Fruit fly (Drosophila melanogaster) whole organism, embryonic: Measurements from ENCODE around the gene CG14269.
A peak's percentile ranks its signal among the peaks of the same experiment; 100 is the strongest.

Source experiments
- CG10321 ChIP-seq: fragments of 200-800 bp; sonication (Bioruptor generic); IDR thresholded peaks from 2 replicates; pipeline ENCODE4 v1.3.6; 2022; ENCODE audit warnings: missing biosample characterization, missing genetic modification characterization
- CG10979 ChIP-seq: fragments of 200-800 bp; sonication (Bioruptor generic); optimal IDR thresholded peaks from 2 replicates; lab custom pipeline; 2018; ENCODE audit warnings: missing biosample characterization, mild to moderate bottlenecking, missing genetic modification characterization, moderate library complexity
- CG11085 ChIP-seq: fragments of 200-800 bp; sonication (Bioruptor generic); IDR thresholded peaks from 2 replicates; pipeline ENCODE4 v1.3.6; 2022; ENCODE audit warnings: missing biosample characterization, missing genetic modification characterization
- CG11560 ChIP-seq: fragments of 200-800 bp; sonication (Bioruptor generic); IDR thresholded peaks from 3 replicates; pipeline ENCODE4 v1.3.6; 2022; ENCODE audit warnings: missing biosample characterization, missing genetic modification characterization
- CG12391 ChIP-seq: fragments of 200-800 bp; sonication (Bioruptor generic); optimal IDR thresholded peaks from 3 replicates; lab custom pipeline; 2018; ENCODE audit warnings: missing biosample characterization, mild to moderate bottlenecking, missing genetic modification characterization, moderate library complexity
- CG12942 ChIP-seq: fragments of 200-800 bp; sonication (Bioruptor generic); optimal IDR thresholded peaks from 3 replicates; lab custom pipeline; 2016; ENCODE audit warnings: missing biosample characterization, missing genetic modification characterization
- CG13123 ChIP-seq: fragments of 200-800 bp; sonication (Bioruptor generic); optimal IDR thresholded peaks from 2 replicates; lab custom pipeline; 2016; ENCODE audit warnings: missing biosample characterization, missing genetic modification characterization
- CG17328 ChIP-seq: fragments of 200-800 bp; sonication (Bioruptor generic); IDR thresholded peaks from 2 replicates; pipeline ENCODE4 v1.3.6; 2022; ENCODE audit warnings: missing biosample characterization, missing genetic modification characterization
- CG18764 ChIP-seq: fragments of 200-800 bp; sonication (Bioruptor generic); optimal IDR thresholded peaks from 3 replicates; lab custom pipeline; 2016; ENCODE audit warnings: missing biosample characterization, missing genetic modification characterization
- CG30020 ChIP-seq: fragments of 200-800 bp; optimal IDR thresholded peaks from 2 replicates; lab custom pipeline; 2019; ENCODE audit warnings: missing biosample characterization, mild to moderate bottlenecking, missing genetic modification characterization, moderate library complexity
- CG3163 ChIP-seq: fragments of 200-800 bp; sonication (Bioruptor generic); optimal IDR thresholded peaks from 3 replicates; lab custom pipeline; 2016; ENCODE audit warnings: missing biosample characterization, missing genetic modification characterization
- CG33557 ChIP-seq: fragments of 200-800 bp; sonication (Bioruptor generic); optimal IDR thresholded peaks from 2 replicates; lab custom pipeline; 2019; ENCODE audit warnings: missing biosample characterization, mild to moderate bottlenecking, missing genetic modification characterization, moderate library complexity
- CG5953 ChIP-seq: fragments of 200-800 bp; sonication (Bioruptor generic); IDR thresholded peaks from 2 replicates; pipeline ENCODE4 v1.3.6; 2022; ENCODE audit warnings: missing biosample characterization, missing genetic modification characterization
- CG6765 ChIP-seq: fragments of 200-800 bp; sonication (Bioruptor generic); optimal IDR thresholded peaks from 3 replicates; lab custom pipeline; 2017; ENCODE audit warnings: missing biosample characterization, mild to moderate bottlenecking, missing genetic modification characterization
- CG6813 ChIP-seq: fragments of 200-800 bp; sonication (Bioruptor generic); optimal IDR thresholded peaks from 2 replicates; lab custom pipeline; 2017; ENCODE audit warnings: missing biosample characterization, missing genetic modification characterization, mild to moderate bottlenecking, moderate library complexity, missing genetic modification reagents
- CG7786 ChIP-seq: fragments of 200-800 bp; sonication (Bioruptor generic); optimal IDR thresholded peaks from 2 replicates; lab custom pipeline; 2016; ENCODE audit warnings: missing biosample characterization, missing genetic modification characterization
- CG7987 ChIP-seq: fragments of 200-800 bp; sonication (Bioruptor generic); optimal IDR thresholded peaks from 2 replicates; lab custom pipeline; 2018; ENCODE audit warnings: missing biosample characterization, mild to moderate bottlenecking, missing genetic modification characterization, moderate library complexity
- CG9437 ChIP-seq: fragments of 200-800 bp; sonication (Bioruptor generic); optimal IDR thresholded peaks from 2 replicates; lab custom pipeline; 2018; ENCODE audit warnings: missing biosample characterization, mild to moderate bottlenecking, missing genetic modification characterization
- CG9609 ChIP-seq: fragments of 200-800 bp; sonication (Bioruptor generic); optimal IDR thresholded peaks from 3 replicates; lab custom pipeline; 2016; ENCODE audit warnings: missing biosample characterization, missing genetic modification characterization
- CG9817 ChIP-seq: fragments of 200-800 bp; sonication (Bioruptor generic); optimal IDR thresholded peaks from 2 replicates; lab custom pipeline; 2018; ENCODE audit warnings: missing biosample characterization, mild to moderate bottlenecking, missing genetic modification characterization, moderate library complexity
- Camta ChIP-seq: fragments of 200-800 bp; sonication (Bioruptor generic); optimal IDR thresholded peaks from 2 replicates; lab custom pipeline; 2016; ENCODE audit warnings: missing biosample characterization, missing genetic modification characterization
- Dp ChIP-seq: fragments of 200-800 bp; sonication (Bioruptor generic); optimal IDR thresholded peaks from 2 replicates; lab custom pipeline; 2018; ENCODE audit warnings: missing biosample characterization, mild to moderate bottlenecking, missing genetic modification characterization, moderate library complexity
- Fer1 ChIP-seq: fragments of 200-800 bp; sonication (Bioruptor generic); optimal IDR thresholded peaks from 2 replicates; lab custom pipeline; 2017; ENCODE audit warnings: missing biosample characterization, mild to moderate bottlenecking, missing genetic modification characterization
- GATAe ChIP-seq: fragments of 200-800 bp; sonication (Bioruptor generic); conservative IDR thresholded peaks from 2 replicates; pipeline ENCODE4 v1.3.6; 2022; ENCODE audit warnings: missing biosample characterization, missing genetic modification characterization
- HLHmδ ChIP-seq: fragments of 200-800 bp; sonication (Bioruptor generic); optimal IDR thresholded peaks from 2 replicates; lab custom pipeline; 2018; ENCODE audit warnings: missing biosample characterization, mild to moderate bottlenecking, missing genetic modification characterization, moderate library complexity
- Hand ChIP-seq: fragments of 200-800 bp; sonication (Bioruptor generic); optimal IDR thresholded peaks from 2 replicates; lab custom pipeline; 2017; ENCODE audit warnings: mild to moderate bottlenecking, missing biosample characterization, missing genetic modification reagents, missing genetic modification characterization
- Hmx ChIP-seq: fragments of 200-800 bp; sonication (Bioruptor generic); optimal IDR thresholded peaks from 2 replicates; lab custom pipeline; 2016; ENCODE audit warnings: missing biosample characterization, missing genetic modification characterization
- Hsf ChIP-seq: fragments of 200-800 bp; sonication (Bioruptor generic); optimal IDR thresholded peaks from 3 replicates; lab custom pipeline; 2016; ENCODE audit warnings: missing biosample characterization, missing genetic modification characterization
- Mes4 ChIP-seq: fragments of 200-800 bp; sonication (Bioruptor generic); optimal IDR thresholded peaks from 2 replicates; lab custom pipeline; 2016; ENCODE audit warnings: missing biosample characterization, missing genetic modification characterization
- Nf-YB ChIP-seq: fragments of 200-800 bp; sonication (Bioruptor generic); optimal IDR thresholded peaks from 3 replicates; lab custom pipeline; 2019; ENCODE audit warnings: missing biosample characterization, mild to moderate bottlenecking, missing genetic modification characterization, moderate library complexity
- Sox102F ChIP-seq: fragments of 200-800 bp; sonication (Bioruptor generic); optimal IDR thresholded peaks from 2 replicates; lab custom pipeline; 2018; ENCODE audit warnings: missing biosample characterization, mild to moderate bottlenecking, missing genetic modification characterization, moderate library complexity
- Stat92E ChIP-seq, 3 experiments: fragments of >200 bp in 2 of 3; fragments of 200-800 bp in 1 of 3; sonication (Bioruptor generic) in 1 of 3; optimal IDR thresholded peaks; 2 replicates each; lab custom pipeline; 2017 to 2019; ENCODE audit warnings: missing biosample characterization in 3 of 3, missing genetic modification characterization in 3 of 3, mild to moderate bottlenecking in 1 of 3, moderate library complexity in 1 of 3
- Tbp ChIP-seq: fragments of >200 bp; optimal IDR thresholded peaks from 2 replicates; lab custom pipeline; 2018; ENCODE audit warnings: missing biosample characterization, missing genetic modification characterization
- ato ChIP-seq: fragments of 200-800 bp; sonication (Bioruptor generic); IDR thresholded peaks from 2 replicates; pipeline ENCODE4 v1.3.6; 2022; ENCODE audit warnings: missing biosample characterization, missing genetic modification characterization; ENCODE audit not compliant: partially characterized antibody
- cato ChIP-seq: fragments of 200-800 bp; sonication (Bioruptor generic); optimal IDR thresholded peaks from 2 replicates; lab custom pipeline; 2016; ENCODE audit warnings: missing biosample characterization, missing genetic modification characterization, borderline replicate concordance
- ci ChIP-seq: fragments of 200-800 bp; sonication (Bioruptor generic); IDR thresholded peaks from 3 replicates; pipeline ENCODE4 v1.3.6; 2022; ENCODE audit warnings: missing biosample characterization, missing genetic modification characterization
- dimm ChIP-seq: fragments of 200-800 bp; sonication (Bioruptor generic); IDR thresholded peaks from 2 replicates; pipeline ENCODE4 v1.3.6; 2022; ENCODE audit warnings: missing biosample characterization, missing genetic modification characterization
- exex ChIP-seq: fragments of 200-800 bp; sonication (Bioruptor generic); optimal IDR thresholded peaks from 4 replicates; lab custom pipeline; 2018; ENCODE audit warnings: missing biosample characterization, mild to moderate bottlenecking, missing genetic modification characterization, moderate library complexity
- gcm2 ChIP-seq: fragments of 200-800 bp; sonication (Bioruptor generic); optimal IDR thresholded peaks from 2 replicates; lab custom pipeline; 2016; ENCODE audit warnings: missing biosample characterization, missing genetic modification characterization
- phol ChIP-seq: fragments of 200-800 bp; sonication (Bioruptor generic); optimal IDR thresholded peaks from 3 replicates; lab custom pipeline; 2018; ENCODE audit warnings: missing biosample characterization, mild to moderate bottlenecking, missing genetic modification characterization, moderate library complexity
- schlank ChIP-seq: fragments of 200-800 bp; sonication (Bioruptor generic); optimal IDR thresholded peaks from 2 replicates; lab custom pipeline; 2018; ENCODE audit warnings: missing biosample characterization, mild to moderate bottlenecking, missing genetic modification characterization
- scrt ChIP-seq: fragments of 200-800 bp; sonication (Bioruptor generic); optimal IDR thresholded peaks from 2 replicates; lab custom pipeline; 2018; ENCODE audit warnings: missing biosample characterization, mild to moderate bottlenecking, missing genetic modification characterization, moderate library complexity
- slp2 ChIP-seq: fragments of 200-800 bp; sonication (Bioruptor generic); optimal IDR thresholded peaks from 2 replicates; lab custom pipeline; 2016; ENCODE audit warnings: missing biosample characterization, missing genetic modification characterization
- stwl ChIP-seq: fragments of 200-800 bp; sonication (Bioruptor generic); optimal IDR thresholded peaks from 3 replicates; lab custom pipeline; 2018; ENCODE audit warnings: missing biosample characterization, mild to moderate bottlenecking, missing genetic modification characterization, moderate library complexity
- trem ChIP-seq: fragments of 200-800 bp; optimal IDR thresholded peaks from 3 replicates; lab custom pipeline; 2019; ENCODE audit warnings: missing biosample characterization, mild to moderate bottlenecking, missing genetic modification characterization, moderate library complexity
- trh ChIP-seq: fragments of 200-800 bp; sonication (Bioruptor generic); optimal IDR thresholded peaks from 2 replicates; lab custom pipeline; 2016; ENCODE audit warnings: missing biosample characterization, missing genetic modification characterization
- twi ChIP-seq: fragments of 200-800 bp; optimal IDR thresholded peaks from 2 replicates; lab custom pipeline; 2019; ENCODE audit warnings: missing biosample characterization, mild to moderate bottlenecking, missing genetic modification characterization, moderate library complexity
- tx ChIP-seq: fragments of 200-800 bp; sonication (Bioruptor generic); optimal IDR thresholded peaks from 2 replicates; lab custom pipeline; 2016; ENCODE audit warnings: missing biosample characterization, missing genetic modification characterization
- vfl ChIP-seq: fragments of 200-800 bp; sonication (Bioruptor generic); optimal IDR thresholded peaks from 2 replicates; lab custom pipeline; 2016; ENCODE audit warnings: missing biosample characterization, missing genetic modification characterization
- zen ChIP-seq: fragments of 200-800 bp; sonication (Bioruptor generic); optimal IDR thresholded peaks from 3 replicates; lab custom pipeline; 2018; ENCODE audit warnings: missing biosample characterization, mild to moderate bottlenecking, missing genetic modification characterization, moderate library complexity

The CG14269 gene

DNA sequence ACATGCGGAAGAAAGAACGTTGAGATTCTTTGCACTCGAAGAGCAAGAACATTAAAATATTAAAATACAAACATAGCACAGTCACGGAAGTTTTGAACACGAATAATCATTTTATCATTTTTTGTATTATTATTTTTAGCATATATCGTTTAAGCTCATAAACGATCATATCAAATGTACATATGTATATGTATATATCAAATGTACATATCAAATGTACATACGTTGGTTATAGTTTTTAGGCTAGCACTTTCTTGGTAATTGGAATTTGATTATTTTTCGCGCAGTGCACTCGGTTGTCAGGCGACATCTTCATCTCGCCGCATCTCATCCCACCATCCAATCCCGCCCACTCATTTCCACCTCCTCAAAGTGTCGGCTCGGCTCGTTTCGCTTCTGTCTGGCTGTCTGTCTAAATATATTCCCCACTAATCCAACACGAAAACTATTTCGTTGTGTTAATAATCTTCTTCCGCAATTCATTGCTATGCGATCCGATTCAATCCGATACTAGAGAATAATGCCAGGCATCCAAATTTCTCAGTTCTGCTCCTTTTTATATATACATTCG, 19.9 kb upstream of the CG14269 start (continued):
- TF ChIP-seq Stat92E (GFP tag; optimal IDR thresholded peaks at IDR 0.05; lab: Kevin White, UChicago) (no peak), CG11085 (GFP tag; lab: Robert Waterston, UW) (no peak), twi (peak; percentile 11), CG12942 (GFP tag; lab: Kevin White, UChicago) (peak; percentile 5), CG11560 (tag; lab: Robert Waterston, UW) (no peak), gcm2 (GFP tag; lab: Kevin White, UChicago) (no peak), CG6765 (no peak), slp2 (no peak), Hand (GFP tag; lab: Kevin White, UChicago) (no peak), trem (peak; percentile 15), Tbp (no peak), Dp (GFP tag; lab: Kevin White, UChicago) (no peak), cato (GFP tag; lab: Kevin White, UChicago) (no peak), GATAe (GFP tag; lab: Robert Waterston, UW) (no peak), CG7786 (no peak), CG18764 (GFP tag; lab: Kevin White, UChicago) (no peak), Nf-YB (GFP tag; lab: Kevin White, UChicago) (no peak), Mes4 (no peak), CG6813 (GFP tag; lab: Kevin White, UChicago) (peak; percentile 24), Fer1 (GFP tag; lab: Kevin White, UChicago) (peak; percentile 14), phol (peak; percentile 76), dimm (GFP tag; lab: Robert Waterston, UW) (no peak), scrt (no peak), CG3163 (no peak), CG12391 (tag; lab: Kevin White, UChicago) (peak; percentile 47), vfl (GFP tag; lab: Kevin White, UChicago) (no peak), CG9437 (peak; percentile 6), CG9609 (GFP tag; lab: Kevin White, UChicago) (no peak), CG13123 (GFP tag; lab: Kevin White, UChicago) (no peak), tx (GFP tag; lab: Kevin White, UChicago) (no peak), CG7987 (no peak), zen (no peak), exex (tag; lab: Kevin White, UChicago) (no peak), CG30020 (tag; lab: Kevin White, UChicago) (no peak), stwl (tag; lab: Kevin White, UChicago) (no peak), CG10979 (peak; percentile 65), ato (GFP tag; lab: Robert Waterston, UW) (no peak), trh (GFP tag; lab: Kevin White, UChicago) (no peak), HLHmδ (GFP tag; lab: Kevin White, UChicago) (no peak), CG17328 (GFP tag; lab: Robert Waterston, UW) (peak; percentile 49), schlank (tag; lab: Kevin White, UChicago) (no peak), Hsf (GFP tag; lab: Kevin White, UChicago) (no peak), Hmx (no peak), CG33557 (GFP tag; lab: Kevin White, UChicago) (no peak), Sox102F (GFP tag; lab: Kevin White, UChicago) (peak; percentile 60), Camta (GFP tag; lab: Kevin White, UChicago) (no peak), CG5953 (GFP tag; lab: Robert Waterston, UW) (0 out of 2 replicates have a peak, but pooled peaks have one; percentile 13), CG9817 (tag; lab: Kevin White, UChicago) (peak; percentile 9), ci (GFP tag; lab: Robert Waterston, UW) (no peak), CG10321 (GFP tag; lab: Robert Waterston, UW) (no peak)
